Worm (Caenorhabditis elegans): ENCODE data around the gene H12D21.6.

ce11 chrV:14877242-14877819, 20.3 kb downstream of the H12D21.6 start:
- TF ChIP-seq zip-8 (tag; optimal IDR thresholded peaks at IDR 0.05) = no peak
- TF ChIP-seq mab-5 (tag; optimal IDR thresholded peaks at IDR 0.05) = no peak
- TF ChIP-seq unc-62 (GFP tag; optimal IDR thresholded peaks at IDR 0.05) = no peak
- no peak for TF ChIP-seq ceh-39 (tag; optimal IDR thresholded peaks at IDR 0.05)
- no peak for TF ChIP-seq tbx-8 (GFP tag; optimal IDR thresholded peaks at IDR 0.05)
- TF ChIP-seq nhr-12 (tag; optimal IDR thresholded peaks at IDR 0.05) = no peak
- TF ChIP-seq pha-4 (tag; optimal IDR thresholded peaks at IDR 0.05) = no peak
- no peak for TF ChIP-seq ceh-43 (GFP tag; optimal IDR thresholded peaks at IDR 0.05)
- no peak for TF ChIP-seq elt-1 (tag; optimal IDR thresholded peaks at IDR 0.05; ENCODE audit: borderline replicate concordance, insufficient read depth)
